Worm (Caenorhabditis elegans) whole organism, L4/young adult: ENCODE data around the gene gss-1.

ENCODE experiments used
- W03F9.2 ChIP-seq: fragments of 150-350 bp; optimal IDR thresholded peaks from 2 replicates; lab custom pipeline; 2014; ENCODE audit warnings: missing biosample characterization, missing genetic modification characterization
- dao-5 ChIP-seq: sonication (generic microtip); optimal IDR thresholded peaks from 2 replicates; lab custom pipeline; 2016; ENCODE audit warnings: missing genotype, missing genetic modification characterization, moderate library complexity, missing compliant biosample characterization
- him-1 ChIP-seq: sonication (generic microtip); optimal IDR thresholded peaks from 2 replicates; lab custom pipeline; 2016; ENCODE audit warnings: missing genotype, missing genetic modification reagents, missing genetic modification characterization, missing compliant biosample characterization

Gene gss-1

ce11 chrII:9433609-9434008 lies 17.4 kb upstream of the gss-1 start, which contains the start of gene kin-15:
kin-15 (minus strand) TSS chrII:9433709.
- no peak for TF ChIP-seq W03F9.2
- TF ChIP-seq dao-5 (tag; lab: Kevin White, UChicago), result no peak
- TF ChIP-seq him-1 (tag; lab: Kevin White, UChicago), result no peak

ce11 chrII:9431119-9431518 lies 14.9 kb upstream of the gss-1 start:
- TF ChIP-seq dao-5 (tag; lab: Kevin White, UChicago), result no peak
- no peak for TF ChIP-seq him-1 (tag; lab: Kevin White, UChicago)
- TF ChIP-seq W03F9.2, result no peak

- TF ChIP-seq him-1 (tag; lab: Kevin White, UChicago) (no peak), dao-5 (tag; lab: Kevin White, UChicago) (no peak), W03F9.2 (no peak)
These were observed 11.4 kb upstream of the gss-1 start, which contains the start of gene M176.5 for ce11 chrII:9427644-9428043. M176.5 (minus strand) TSS chrII:9427744.

- TF ChIP-seq dao-5 (tag; lab: Kevin White, UChicago), result no peak
- TF ChIP-seq W03F9.2, result no peak
- no peak for TF ChIP-seq him-1 (tag; lab: Kevin White, UChicago)
These were observed 9.8 kb upstream of the gss-1 start, which contains the start of gene M176.10 for ce11 chrII:9426076-9426475. M176.10 (minus strand) TSS chrII:9426176.

ce11 chrII:9421969-9422368 lies 5.7 kb upstream of the gss-1 start, which contains the start of gene M176.11:
M176.11 (plus strand) TSS chrII:9422269.
- no peak for TF ChIP-seq him-1 (tag; lab: Kevin White, UChicago)
- no peak for TF ChIP-seq dao-5 (tag; lab: Kevin White, UChicago)

- TF ChIP-seq dao-5 (tag; lab: Kevin White, UChicago) (no peak), him-1 (tag; lab: Kevin White, UChicago) (no peak), W03F9.2 (no peak)
These were observed 2.8 kb upstream of the gss-1 start for ce11 chrII:9418843-9419532.

ce11 chrII:9418065-9418567 lies 1.9 kb upstream of the gss-1 start, which contains the start of the genes M176.4 and M176.16:
M176.4 (plus strand) TSS chrII:9418365.
M176.16 (plus strand) TSS chrII:9418517.
- TF ChIP-seq dao-5 (tag; lab: Kevin White, UChicago), result no peak
- no peak for TF ChIP-seq W03F9.2
- TF ChIP-seq him-1 (tag; lab: Kevin White, UChicago), result no peak

- no peak for TF ChIP-seq dao-5 (tag; lab: Kevin White, UChicago)
- no peak for TF ChIP-seq W03F9.2
- TF ChIP-seq him-1 (tag; lab: Kevin White, UChicago), result no peak
These were observed 4.1 kb downstream of the gss-1 start, which contains the start of gene arrd-3 for ce11 chrII:9412086-9412608. arrd-3 (plus strand) TSS chrII:9412558.

ce11 chrII:9411497-9411896 lies 4.7 kb downstream of the gss-1 start, which contains the start of gene M176.9:
M176.9 (minus strand) TSS chrII:9411597.
- TF ChIP-seq him-1 (tag; lab: Kevin White, UChicago) (no peak), dao-5 (tag; lab: Kevin White, UChicago) (no peak), W03F9.2 (no peak)

ce11 chrII:9407469-9407868 lies 8.8 kb downstream of the gss-1 start, which contains the start of gene arrd-2:
arrd-2 (plus strand) TSS chrII:9407769.
- no peak for TF ChIP-seq him-1 (tag; lab: Kevin White, UChicago)
- TF ChIP-seq W03F9.2, result no peak

- TF ChIP-seq W03F9.2 (no peak), him-1 (tag; lab: Kevin White, UChicago) (no peak)
These were observed 9.2 kb downstream of the gss-1 start, which contains the start of gene mpz-6 for ce11 chrII:9407020-9407419. mpz-6 (minus strand) TSS chrII:9407120.

ce11 chrII:9403846-9404245 lies 12.4 kb downstream of the gss-1 start, which contains the start of gene Y51B9A.5:
Y51B9A.5 (plus strand) TSS chrII:9404146.
- TF ChIP-seq him-1 (tag; lab: Kevin White, UChicago) (no peak), dao-5 (tag; lab: Kevin White, UChicago) (no peak), W03F9.2 (no peak)

ce11 chrII:9403087-9403486 lies 13.1 kb downstream of the gss-1 start, which contains the start of gene Y51B9A.6:
Y51B9A.6 (minus strand) TSS chrII:9403187.
- TF ChIP-seq him-1 (tag; lab: Kevin White, UChicago), result no peak
- TF ChIP-seq W03F9.2, result no peak
- TF ChIP-seq dao-5 (tag; lab: Kevin White, UChicago), result no peak

ce11 chrII:9399746-9400145 lies 16.5 kb downstream of the gss-1 start, which contains the start of gene Y51B9A.7:
Y51B9A.7 (plus strand) TSS chrII:9400046.
- no peak for TF ChIP-seq him-1 (tag; lab: Kevin White, UChicago)
- no peak for TF ChIP-seq dao-5 (tag; lab: Kevin White, UChicago)
- no peak for TF ChIP-seq W03F9.2
